Fruit fly (Drosophila melanogaster) whole organism, embryonic: ENCODE data around the gene CG15262.

ENCODE experiments used
- Ada2b ChIP-seq: fragments of 200-800 bp; sonication (Bioruptor generic); IDR thresholded peaks from 2 replicates; pipeline ENCODE4 v1.3.6; 2022; ENCODE audit warnings: missing biosample characterization, missing genetic modification characterization
- B-H1 ChIP-seq: fragments of 200-800 bp; sonication (Bioruptor generic); IDR thresholded peaks from 3 replicates; pipeline ENCODE4 v1.3.6; 2022; ENCODE audit warnings: missing biosample characterization, missing genetic modification characterization
- B-H2 ChIP-seq: fragments of 200-800 bp; sonication (Bioruptor generic); optimal IDR thresholded peaks from 2 replicates; lab custom pipeline; 2018; ENCODE audit warnings: missing biosample characterization, mild to moderate bottlenecking, missing genetic modification characterization
- CG10431 ChIP-seq: fragments of 200-800 bp; sonication (Bioruptor generic); optimal IDR thresholded peaks from 3 replicates; lab custom pipeline; 2018; ENCODE audit warnings: missing biosample characterization, mild to moderate bottlenecking, missing genetic modification characterization
- CG11504 ChIP-seq: fragments of 200-800 bp; sonication (Bioruptor generic); optimal IDR thresholded peaks from 3 replicates; lab custom pipeline; 2019; ENCODE audit warnings: missing biosample characterization, mild to moderate bottlenecking, missing genetic modification characterization, moderate library complexity
- CG12071 ChIP-seq: fragments of 200-800 bp; sonication (Bioruptor generic); optimal IDR thresholded peaks from 3 replicates; lab custom pipeline; 2018; ENCODE audit warnings: missing biosample characterization, mild to moderate bottlenecking, missing genetic modification characterization
- CG12391 ChIP-seq: fragments of 200-800 bp; sonication (Bioruptor generic); optimal IDR thresholded peaks from 3 replicates; lab custom pipeline; 2018; ENCODE audit warnings: missing biosample characterization, mild to moderate bottlenecking, missing genetic modification characterization, moderate library complexity
- CG12744 ChIP-seq: fragments of 200-800 bp; sonication (Bioruptor generic); optimal IDR thresholded peaks from 2 replicates; lab custom pipeline; 2016; ENCODE audit warnings: missing biosample characterization, missing genetic modification characterization
- CG15073 ChIP-seq: fragments of 200-800 bp; sonication (Bioruptor generic); optimal IDR thresholded peaks from 2 replicates; lab custom pipeline; 2016; ENCODE audit warnings: missing biosample characterization, missing genetic modification characterization
- CG1647 ChIP-seq: fragments of 200-800 bp; sonication (Bioruptor generic); optimal IDR thresholded peaks from 3 replicates; lab custom pipeline; 2016; ENCODE audit warnings: missing biosample characterization, missing genetic modification characterization
- CG16813 ChIP-seq: fragments of 200-800 bp; sonication (Bioruptor generic); IDR thresholded peaks from 3 replicates; pipeline ENCODE4 v1.3.6; 2022; ENCODE audit warnings: missing biosample characterization, missing genetic modification characterization; ENCODE audit not compliant: partially characterized antibody
- CG17186 ChIP-seq: fragments of 200-800 bp; sonication (Bioruptor generic); optimal IDR thresholded peaks from 3 replicates; lab custom pipeline; 2017; ENCODE audit warnings: missing biosample characterization, missing genetic modification reagents, missing genetic modification characterization
- CG17361 ChIP-seq: fragments of 200-800 bp; sonication (Bioruptor generic); IDR thresholded peaks from 3 replicates; pipeline ENCODE4 v1.3.6; 2022; ENCODE audit warnings: missing biosample characterization, missing genetic modification characterization
- CG17568 ChIP-seq: fragments of 200-800 bp; sonication (Bioruptor generic); optimal IDR thresholded peaks from 2 replicates; lab custom pipeline; 2018; ENCODE audit warnings: missing biosample characterization, mild to moderate bottlenecking, missing genetic modification characterization, moderate library complexity
- CG30020 ChIP-seq: fragments of 200-800 bp; optimal IDR thresholded peaks from 2 replicates; lab custom pipeline; 2019; ENCODE audit warnings: missing biosample characterization, mild to moderate bottlenecking, missing genetic modification characterization, moderate library complexity
- CG30431 ChIP-seq: fragments of 200-800 bp; sonication (Bioruptor generic); optimal IDR thresholded peaks from 2 replicates; lab custom pipeline; 2017; ENCODE audit warnings: missing biosample characterization, missing genetic modification characterization
- CG33213 ChIP-seq: fragments of 200-800 bp; sonication (Bioruptor generic); optimal IDR thresholded peaks from 3 replicates; lab custom pipeline; 2016; ENCODE audit warnings: missing biosample characterization, missing genetic modification characterization
- CG34224 ChIP-seq: fragments of 200-800 bp; sonication (Bioruptor generic); IDR thresholded peaks from 3 replicates; pipeline ENCODE4 v1.3.6; 2022; ENCODE audit warnings: missing biosample characterization, missing genetic modification characterization; ENCODE audit not compliant: partially characterized antibody
- CG34376 ChIP-seq: fragments of 200-800 bp; sonication (Bioruptor generic); optimal IDR thresholded peaks from 2 replicates; lab custom pipeline; 2018; ENCODE audit warnings: missing biosample characterization, mild to moderate bottlenecking, missing genetic modification characterization
- CG3838 ChIP-seq: fragments of 200-800 bp; sonication (Bioruptor generic); optimal IDR thresholded peaks from 3 replicates; lab custom pipeline; 2016; ENCODE audit warnings: missing biosample characterization, missing genetic modification characterization
- CG4404 ChIP-seq: fragments of 200-800 bp; sonication (Bioruptor generic); IDR thresholded peaks from 2 replicates; pipeline ENCODE4 v1.3.6; 2022; ENCODE audit warnings: missing biosample characterization, missing genetic modification characterization
- CG6813 ChIP-seq: fragments of 200-800 bp; sonication (Bioruptor generic); optimal IDR thresholded peaks from 2 replicates; lab custom pipeline; 2017; ENCODE audit warnings: missing biosample characterization, missing genetic modification characterization, mild to moderate bottlenecking, moderate library complexity, missing genetic modification reagents
- CG9727 ChIP-seq: fragments of 200-800 bp; sonication (Bioruptor generic); optimal IDR thresholded peaks from 3 replicates; lab custom pipeline; 2017; ENCODE audit warnings: missing biosample characterization, mild to moderate bottlenecking, missing genetic modification characterization
- CG9932 ChIP-seq: fragments of 200-800 bp; sonication (Bioruptor generic); IDR thresholded peaks from 2 replicates; pipeline ENCODE4 v1.3.6; 2022; ENCODE audit warnings: missing biosample characterization, missing genetic modification characterization
- D ChIP-seq, 2 experiments: fragments of 200-800 bp in 1 of 2; fragments of >200 bp in 1 of 2; sonication (Bioruptor generic) in 1 of 2; optimal IDR thresholded peaks; 2 replicates in 1 of 2; 3 replicates in 1 of 2; lab custom pipeline; 2017; ENCODE audit warnings: mild to moderate bottlenecking in 1 of 2, missing biosample characterization in 1 of 2, missing genetic modification characterization in 1 of 2, missing genetic modification reagents in 1 of 2
- Dad ChIP-seq: fragments of 200-800 bp; sonication (Bioruptor generic); optimal IDR thresholded peaks from 3 replicates; lab custom pipeline; 2016; ENCODE audit warnings: missing biosample characterization, missing genetic modification characterization
- Dek ChIP-seq: fragments of 200-800 bp; sonication (Bioruptor generic); optimal IDR thresholded peaks from 3 replicates; lab custom pipeline; 2019; ENCODE audit warnings: missing biosample characterization, mild to moderate bottlenecking, missing genetic modification characterization, moderate library complexity
- Dip2 ChIP-seq: fragments of 200-800 bp; sonication (Bioruptor generic); IDR thresholded peaks from 2 replicates; pipeline ENCODE4 v1.3.6; 2022; ENCODE audit warnings: missing biosample characterization, missing genetic modification characterization
- Eip74EF ChIP-seq, 2 experiments: fragments of 200-800 bp in 1 of 2; fragments of >200 bp in 1 of 2; sonication (Bioruptor generic) in 1 of 2; optimal IDR thresholded peaks; 2 replicates each; lab custom pipeline; 2017 to 2019; ENCODE audit warnings: missing biosample characterization in 2 of 2, missing genetic modification characterization in 2 of 2, mild to moderate bottlenecking in 1 of 2, moderate library complexity in 1 of 2
- HLH54F ChIP-seq: fragments of 200-800 bp; sonication (Bioruptor generic); optimal IDR thresholded peaks from 3 replicates; lab custom pipeline; 2016; ENCODE audit warnings: missing biosample characterization, missing genetic modification characterization
- Hey ChIP-seq: fragments of 200-800 bp; sonication (Bioruptor generic); optimal IDR thresholded peaks from 3 replicates; lab custom pipeline; 2018; ENCODE audit warnings: missing biosample characterization, mild to moderate bottlenecking, missing genetic modification characterization
- HmgD ChIP-seq: fragments of 200-800 bp; sonication (Bioruptor generic); optimal IDR thresholded peaks from 3 replicates; lab custom pipeline; 2016; ENCODE audit warnings: missing biosample characterization, missing genetic modification characterization
- NFAT ChIP-seq: fragments of 200-800 bp; sonication (Bioruptor generic); IDR thresholded peaks from 2 replicates; pipeline ENCODE4 v1.3.6; 2022; ENCODE audit warnings: missing biosample characterization, missing genetic modification characterization
- NfI ChIP-seq: fragments of 200-800 bp; sonication (Bioruptor generic); optimal IDR thresholded peaks from 3 replicates; lab custom pipeline; 2018; ENCODE audit warnings: missing biosample characterization, mild to moderate bottlenecking, missing genetic modification characterization, moderate library complexity
- Rx ChIP-seq: fragments of 200-800 bp; sonication (Bioruptor generic); IDR thresholded peaks from 2 replicates; pipeline ENCODE4 v1.3.6; 2022; ENCODE audit warnings: missing biosample characterization, missing genetic modification characterization
- Vsx1 ChIP-seq: fragments of 200-800 bp; sonication (Bioruptor generic); optimal IDR thresholded peaks from 2 replicates; lab custom pipeline; 2017; ENCODE audit warnings: missing biosample characterization, mild to moderate bottlenecking, missing genetic modification characterization, missing genetic modification reagents
- ap ChIP-seq: fragments of 200-800 bp; sonication (Bioruptor generic); IDR thresholded peaks from 2 replicates; pipeline ENCODE4 v1.3.6; 2022; ENCODE audit warnings: missing biosample characterization, missing genetic modification characterization
- chn ChIP-seq: fragments of 200-800 bp; sonication (Bioruptor generic); optimal IDR thresholded peaks from 2 replicates; lab custom pipeline; 2016; ENCODE audit warnings: missing biosample characterization, missing genetic modification characterization
- crp ChIP-seq, 2 experiments: fragments of 200-800 bp; sonication (Bioruptor generic); optimal IDR thresholded peaks; 2 replicates in 1 of 2; 3 replicates in 1 of 2; lab custom pipeline; 2017; ENCODE audit warnings: missing biosample characterization in 2 of 2, missing genetic modification characterization in 2 of 2, mild to moderate bottlenecking in 1 of 2, moderate library complexity in 1 of 2
- da ChIP-seq: fragments of 200-800 bp; sonication (Bioruptor generic); optimal IDR thresholded peaks from 2 replicates; lab custom pipeline; 2016; ENCODE audit warnings: missing biosample characterization, missing genetic modification characterization
- emc ChIP-seq: fragments of 200-800 bp; sonication (Bioruptor generic); optimal IDR thresholded peaks from 2 replicates; lab custom pipeline; 2016; ENCODE audit warnings: missing biosample characterization, missing genetic modification characterization
- fru ChIP-seq: fragments of >200 bp; optimal IDR thresholded peaks from 2 replicates; lab custom pipeline; 2017
- fu2 ChIP-seq: fragments of 200-800 bp; sonication (Bioruptor generic); optimal IDR thresholded peaks from 2 replicates; lab custom pipeline; 2016; ENCODE audit warnings: missing biosample characterization, missing genetic modification characterization
- grau ChIP-seq: fragments of 200-800 bp; optimal IDR thresholded peaks from 3 replicates; lab custom pipeline; 2019; ENCODE audit warnings: missing biosample characterization, mild to moderate bottlenecking, missing genetic modification characterization, moderate library complexity
- gsb-n ChIP-seq: fragments of 200-800 bp; sonication (Bioruptor generic); optimal IDR thresholded peaks from 3 replicates; lab custom pipeline; 2018; ENCODE audit warnings: missing biosample characterization, mild to moderate bottlenecking, missing genetic modification characterization
- ham ChIP-seq: fragments of 200-800 bp; sonication (Bioruptor generic); IDR thresholded peaks from 2 replicates; pipeline ENCODE4 v1.3.6; 2022; ENCODE audit warnings: missing biosample characterization, missing genetic modification characterization
- mirr ChIP-seq: fragments of 200-800 bp; sonication (Bioruptor generic); optimal IDR thresholded peaks from 3 replicates; lab custom pipeline; 2018; ENCODE audit warnings: missing biosample characterization, mild to moderate bottlenecking, missing genetic modification characterization
- pb ChIP-seq: fragments of 200-800 bp; sonication (Bioruptor generic); optimal IDR thresholded peaks from 3 replicates; lab custom pipeline; 2016; ENCODE audit warnings: missing biosample characterization, missing genetic modification characterization
- tgo ChIP-seq: fragments of 200-800 bp; sonication (Bioruptor generic); IDR thresholded peaks from 3 replicates; pipeline ENCODE4 v1.3.6; 2022; ENCODE audit warnings: missing biosample characterization, missing genetic modification characterization

CG15262 gene

DNA sequence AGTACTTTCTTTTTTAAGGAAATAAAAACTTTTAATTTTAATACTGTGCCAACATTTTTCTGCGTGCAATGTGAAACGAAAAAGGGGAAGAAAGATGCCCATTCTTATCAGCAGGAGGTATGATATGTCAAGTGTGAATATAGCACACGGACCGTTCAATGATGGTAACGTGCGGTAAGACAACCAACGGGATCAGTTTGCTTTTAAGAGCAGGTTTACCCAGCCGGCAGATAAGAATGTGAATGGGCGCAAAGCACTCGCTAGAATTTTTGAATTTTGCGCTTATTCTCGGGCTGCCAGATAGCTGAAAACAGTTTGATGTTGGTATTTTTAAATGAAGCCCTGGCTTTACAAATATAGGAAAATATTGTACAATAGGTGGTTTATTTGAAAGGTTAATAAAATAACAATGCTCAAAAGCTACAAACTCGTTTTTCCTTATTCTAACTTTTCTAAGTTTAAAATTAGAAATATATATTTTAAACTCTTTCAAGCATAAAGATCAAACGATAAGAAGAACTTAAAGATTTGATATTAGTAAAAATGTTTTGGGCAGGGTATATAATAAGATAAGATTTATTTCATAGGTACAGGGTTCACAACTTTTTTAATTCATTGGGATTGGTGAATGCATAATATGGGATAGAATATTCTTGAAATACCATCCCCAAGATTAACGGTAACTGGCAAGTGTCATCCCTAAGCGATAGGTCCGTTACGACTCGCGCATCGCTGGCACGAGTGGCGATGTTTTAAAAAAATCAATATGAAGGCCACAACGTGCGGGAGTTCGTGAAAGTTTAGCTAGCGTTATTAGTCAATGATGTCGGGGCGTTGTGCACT lies 49.2 kb upstream of the CG15262 start, which contains the start of gene dao (continued):
- TF ChIP-seq CG30020 (tag; lab: Kevin White, UChicago), result peak; percentile 24
- TF ChIP-seq CG10431 (GFP tag; lab: Kevin White, UChicago), result no peak
- peak; percentile 40; the same call in 1 of the 2 replicates for TF ChIP-seq NFAT (GFP tag; lab: Robert Waterston, UW)
- TF ChIP-seq CG33213, result peak; percentile 5
- peak; percentile 63 for TF ChIP-seq CG9727 (GFP tag; lab: Kevin White, UChicago)
- no peak for TF ChIP-seq Dad (GFP tag; lab: Kevin White, UChicago)
- TF ChIP-seq chn (GFP tag; lab: Kevin White, UChicago), result peak; percentile 63
- TF ChIP-seq HmgD (GFP tag; lab: Kevin White, UChicago), result no peak
- no peak for TF ChIP-seq mirr (GFP tag; lab: Kevin White, UChicago)
- TF ChIP-seq CG6813 (GFP tag; lab: Kevin White, UChicago), result no peak
- no peak for TF ChIP-seq B-H2 (GFP tag; lab: Kevin White, UChicago)
- peak; percentile 15 for TF ChIP-seq NfI
- TF ChIP-seq fru (lab: Kevin White, UChicago), result no peak
- no peak for TF ChIP-seq D (optimal IDR thresholded peaks at IDR 0.05; lab: Kevin White, UChicago)
- no peak for TF ChIP-seq D (GFP tag; optimal IDR thresholded peaks at IDR 0.05; lab: Kevin White, UChicago)
- peak; percentile 59; the same call in 2 of the 3 replicates for TF ChIP-seq CG34224 (GFP tag; lab: Robert Waterston, UW)
- no peak for TF ChIP-seq CG17568 (GFP tag; lab: Kevin White, UChicago)
- 0 out of 2 replicates have a peak, but pooled peaks have one; percentile 29 for TF ChIP-seq Rx (GFP tag; lab: Robert Waterston, UW)
- no peak for TF ChIP-seq CG15073 (GFP tag; lab: Kevin White, UChicago)
- TF ChIP-seq CG4404, result no peak
- peak; percentile 62 for TF ChIP-seq Ada2b
- no peak for TF ChIP-seq CG17186
- TF ChIP-seq Dip2, result no peak
- peak; percentile 58 for TF ChIP-seq grau (tag; lab: Kevin White, UChicago)
- peak; percentile 18 for TF ChIP-seq fu2 (GFP tag; lab: Kevin White, UChicago)
- TF ChIP-seq pb, result no peak
- TF ChIP-seq crp (GFP tag; optimal IDR thresholded peaks at IDR 0.05; lab: Kevin White, UChicago), result no peak
- no peak for TF ChIP-seq gsb-n (tag; lab: Kevin White, UChicago)
- TF ChIP-seq CG3838 (GFP tag; lab: Kevin White, UChicago), result no peak
- TF ChIP-seq Dek (tag; lab: Kevin White, UChicago), result peak; percentile 28
- TF ChIP-seq CG12071, result no peak
- no peak for TF ChIP-seq Eip74EF (GFP tag; optimal IDR thresholded peaks at IDR 0.05; lab: Kevin White, UChicago)
- peak; percentile 70 for TF ChIP-seq CG17361 (GFP tag; lab: Robert Waterston, UW)
- TF ChIP-seq ham, result no peak
- no peak for TF ChIP-seq CG34376 (GFP tag; lab: Kevin White, UChicago)
- TF ChIP-seq tgo (GFP tag; lab: Robert Waterston, UW), result no peak
- peak; percentile 69 for TF ChIP-seq CG9932
- TF ChIP-seq CG12391 (tag; lab: Kevin White, UChicago), result peak; percentile 73
- TF ChIP-seq CG1647 (GFP tag; lab: Kevin White, UChicago), result no peak
- no peak for TF ChIP-seq CG30431
- TF ChIP-seq da (GFP tag; lab: Kevin White, UChicago), result no peak
- TF ChIP-seq CG11504 (tag; lab: Kevin White, UChicago), result peak; percentile 52
- no peak for TF ChIP-seq Vsx1 (GFP tag; lab: Kevin White, UChicago)
- peak; percentile 35 for TF ChIP-seq HLH54F (GFP tag; lab: Kevin White, UChicago)
- TF ChIP-seq emc (GFP tag; lab: Kevin White, UChicago), result no peak
- TF ChIP-seq ap, result no peak
- no peak for TF ChIP-seq Hey (tag; lab: Kevin White, UChicago)
- peak; percentile 77 for TF ChIP-seq CG16813 (GFP tag; lab: Robert Waterston, UW)
- peak; percentile 37 for TF ChIP-seq CG12744 (GFP tag; lab: Kevin White, UChicago)
- no peak for TF ChIP-seq B-H1 (GFP tag; lab: Robert Waterston, UW)
